Worm (Caenorhabditis elegans): Measurements from ENCODE around the gene clec-234.

ce11 chrV:16458714-16459113 is 25.3 kb upstream of the clec-234 start, which contains the start of gene str-15:
- TF ChIP-seq egl-27 (tag; optimal IDR thresholded peaks at IDR 0.05) = no peak
- no peak for TF ChIP-seq ZK546.5 (tag; optimal IDR thresholded peaks at IDR 0.05)
- TF ChIP-seq snpc-4 (tag; optimal IDR thresholded peaks at IDR 0.05) = no peak
- no peak for TF ChIP-seq ceh-82 (tag; optimal IDR thresholded peaks at IDR 0.05)
- no peak for TF ChIP-seq ama-1 (optimal IDR thresholded peaks at IDR 0.05)
- no peak for TF ChIP-seq lin-39 (tag; optimal IDR thresholded peaks at IDR 0.05)
- no peak for TF ChIP-seq ztf-4 (tag; optimal IDR thresholded peaks at IDR 0.05)
- no peak for TF ChIP-seq daf-12 (tag; optimal IDR thresholded peaks at IDR 0.05)
- no peak for TF ChIP-seq ceh-9 (tag; optimal IDR thresholded peaks at IDR 0.05)
- no peak for TF ChIP-seq unc-62 (GFP tag; optimal IDR thresholded peaks at IDR 0.05)
- TF ChIP-seq lsy-12 (tag; optimal IDR thresholded peaks at IDR 0.05) = no peak
- TF ChIP-seq unc-39 (tag; optimal IDR thresholded peaks at IDR 0.05) = no peak
- no peak for TF ChIP-seq fos-1 (tag; optimal IDR thresholded peaks at IDR 0.05)
